Fruit fly (Drosophila melanogaster) whole organism, embryonic: Measurements from ENCODE around the gene CG14628.

Source experiments
- Atf-2 ChIP-seq: fragments of 200-800 bp; sonication (Bioruptor generic); optimal IDR thresholded peaks from 2 replicates; lab custom pipeline; 2016; ENCODE audit warnings: missing biosample characterization, missing genetic modification characterization
- BEAF-32 ChIP-seq: fragments of 200-800 bp; sonication (Bioruptor generic); optimal IDR thresholded peaks from 3 replicates; lab custom pipeline; 2017; ENCODE audit warnings: missing biosample characterization, missing genetic modification characterization, mild to moderate bottlenecking, moderate library complexity, missing genetic modification reagents
- CG12236 ChIP-seq: fragments of 200-800 bp; sonication (Bioruptor generic); optimal IDR thresholded peaks from 2 replicates; lab custom pipeline; 2016; ENCODE audit warnings: missing biosample characterization, missing genetic modification characterization
- CG12391 ChIP-seq: fragments of 200-800 bp; sonication (Bioruptor generic); optimal IDR thresholded peaks from 3 replicates; lab custom pipeline; 2018; ENCODE audit warnings: missing biosample characterization, mild to moderate bottlenecking, missing genetic modification characterization, moderate library complexity
- CG14860 ChIP-seq: fragments of 200-800 bp; sonication (Bioruptor generic); IDR thresholded peaks from 3 replicates; pipeline ENCODE4 v1.3.6; 2022; ENCODE audit warnings: missing biosample characterization, missing genetic modification characterization; ENCODE audit not compliant: partially characterized antibody
- CG15073 ChIP-seq: fragments of 200-800 bp; sonication (Bioruptor generic); optimal IDR thresholded peaks from 2 replicates; lab custom pipeline; 2016; ENCODE audit warnings: missing biosample characterization, missing genetic modification characterization
- CG15514 ChIP-seq: fragments of 200-800 bp; sonication (Bioruptor generic); optimal IDR thresholded peaks from 3 replicates; lab custom pipeline; 2017; ENCODE audit warnings: missing biosample characterization, missing genetic modification characterization, mild to moderate bottlenecking, moderate library complexity, missing genetic modification reagents
- CG17361 ChIP-seq: fragments of 200-800 bp; sonication (Bioruptor generic); IDR thresholded peaks from 3 replicates; pipeline ENCODE4 v1.3.6; 2022; ENCODE audit warnings: missing biosample characterization, missing genetic modification characterization
- CG17568 ChIP-seq: fragments of 200-800 bp; sonication (Bioruptor generic); optimal IDR thresholded peaks from 2 replicates; lab custom pipeline; 2018; ENCODE audit warnings: missing biosample characterization, mild to moderate bottlenecking, missing genetic modification characterization, moderate library complexity
- CG18476 ChIP-seq: fragments of 200-800 bp; sonication (Bioruptor generic); optimal IDR thresholded peaks from 2 replicates; lab custom pipeline; 2016; ENCODE audit warnings: missing biosample characterization, mild to moderate bottlenecking, missing genetic modification characterization
- CG30403 ChIP-seq: fragments of 200-800 bp; sonication (Bioruptor generic); optimal IDR thresholded peaks from 3 replicates; lab custom pipeline; 2016; ENCODE audit warnings: missing biosample characterization, missing genetic modification characterization
- CG3281 ChIP-seq: fragments of 200-800 bp; sonication (Bioruptor generic); optimal IDR thresholded peaks from 3 replicates; lab custom pipeline; 2017; ENCODE audit warnings: missing biosample characterization, mild to moderate bottlenecking, missing genetic modification characterization
- CG3847 ChIP-seq: fragments of 200-800 bp; sonication (Bioruptor generic); IDR thresholded peaks from 2 replicates; pipeline ENCODE4 v1.3.6; 2022; ENCODE audit warnings: missing biosample characterization, missing genetic modification characterization
- CG4404 ChIP-seq: fragments of 200-800 bp; sonication (Bioruptor generic); IDR thresholded peaks from 2 replicates; pipeline ENCODE4 v1.3.6; 2022; ENCODE audit warnings: missing biosample characterization, missing genetic modification characterization
- CG5245 ChIP-seq: fragments of 200-800 bp; sonication (Bioruptor generic); optimal IDR thresholded peaks from 3 replicates; lab custom pipeline; 2016; ENCODE audit warnings: missing biosample characterization, missing genetic modification characterization
- CG5953 ChIP-seq: fragments of 200-800 bp; sonication (Bioruptor generic); IDR thresholded peaks from 2 replicates; pipeline ENCODE4 v1.3.6; 2022; ENCODE audit warnings: missing biosample characterization, missing genetic modification characterization
- CG6689 ChIP-seq: fragments of 200-800 bp; sonication (Bioruptor generic); IDR thresholded peaks from 2 replicates; pipeline ENCODE4 v1.3.6; 2022; ENCODE audit warnings: missing biosample characterization, missing genetic modification characterization
- CG6813 ChIP-seq: fragments of 200-800 bp; sonication (Bioruptor generic); optimal IDR thresholded peaks from 2 replicates; lab custom pipeline; 2017; ENCODE audit warnings: missing biosample characterization, missing genetic modification characterization, mild to moderate bottlenecking, moderate library complexity, missing genetic modification reagents
- E2f1 ChIP-seq: fragments of 200-800 bp; sonication (Bioruptor generic); IDR thresholded peaks from 2 replicates; pipeline ENCODE4 v1.3.6; 2022; ENCODE audit warnings: missing biosample characterization, missing genetic modification characterization
- E2f2 ChIP-seq: fragments of 200-800 bp; sonication (Bioruptor generic); IDR thresholded peaks from 2 replicates; pipeline ENCODE4 v1.3.6; 2022; ENCODE audit warnings: missing biosample characterization, missing genetic modification characterization
- HHEX ChIP-seq: fragments of 200-800 bp; sonication (Bioruptor generic); optimal IDR thresholded peaks from 3 replicates; lab custom pipeline; 2017; ENCODE audit warnings: missing biosample characterization, mild to moderate bottlenecking, missing genetic modification characterization, missing genetic modification reagents
- Lpt ChIP-seq: fragments of >200 bp; optimal IDR thresholded peaks from 2 replicates; lab custom pipeline; 2018; ENCODE audit warnings: missing biosample characterization, missing genetic modification characterization
- Mad ChIP-seq: fragments of 200-800 bp; sonication (Bioruptor generic); optimal IDR thresholded peaks from 2 replicates; lab custom pipeline; 2016; ENCODE audit warnings: missing biosample characterization, missing genetic modification characterization
- Max ChIP-seq: fragments of 200-800 bp; sonication (Bioruptor generic); optimal IDR thresholded peaks from 2 replicates; lab custom pipeline; 2016; ENCODE audit warnings: missing biosample characterization, mild to moderate bottlenecking, missing genetic modification characterization
- Optix ChIP-seq: fragments of 200-800 bp; sonication (Bioruptor generic); IDR thresholded peaks from 3 replicates; pipeline ENCODE4 v1.3.6; 2022; ENCODE audit warnings: missing biosample characterization, missing genetic modification characterization
- Poxn ChIP-seq: fragments of 200-800 bp; sonication (Bioruptor generic); IDR thresholded peaks from 2 replicates; pipeline ENCODE4 v1.3.6; 2022; ENCODE audit warnings: missing biosample characterization, missing genetic modification characterization
- Ravus ChIP-seq: fragments of 200-800 bp; sonication (Bioruptor generic); IDR thresholded peaks from 2 replicates; pipeline ENCODE4 v1.3.6; 2022; ENCODE audit warnings: missing biosample characterization, missing genetic modification characterization
- Usf ChIP-seq: fragments of 200-800 bp; sonication (Bioruptor generic); optimal IDR thresholded peaks from 2 replicates; lab custom pipeline; 2017; ENCODE audit warnings: missing genotype, missing biosample characterization, missing genetic modification characterization
- YL-1 ChIP-seq: fragments of 200-800 bp; sonication (Bioruptor generic); optimal IDR thresholded peaks from 3 replicates; lab custom pipeline; 2017; ENCODE audit warnings: missing biosample characterization, mild to moderate bottlenecking, missing genetic modification characterization
- bsh ChIP-seq, 2 experiments: fragments of 200-800 bp; sonication (Bioruptor generic); optimal IDR thresholded peaks; 2 replicates each; lab custom pipeline; 2017 to 2018; ENCODE audit warnings: mild to moderate bottlenecking in 2 of 2, missing biosample characterization in 2 of 2, missing genetic modification characterization in 2 of 2, moderate library complexity in 1 of 2
- cg ChIP-seq: fragments of 200-800 bp; sonication (Bioruptor generic); optimal IDR thresholded peaks from 3 replicates; lab custom pipeline; 2019; ENCODE audit warnings: missing biosample characterization, mild to moderate bottlenecking, missing genetic modification characterization, moderate library complexity
- da ChIP-seq: fragments of 200-800 bp; sonication (Bioruptor generic); optimal IDR thresholded peaks from 2 replicates; lab custom pipeline; 2016; ENCODE audit warnings: missing biosample characterization, missing genetic modification characterization
- dpn ChIP-seq, 2 experiments: fragments of 200-800 bp; sonication (Bioruptor generic); optimal IDR thresholded peaks; 3 replicates each; lab custom pipeline; 2016; ENCODE audit warnings: missing biosample characterization in 2 of 2, missing genetic modification characterization in 2 of 2
- ems ChIP-seq: fragments of 200-800 bp; sonication (Bioruptor generic); optimal IDR thresholded peaks from 3 replicates; lab custom pipeline; 2016; ENCODE audit warnings: missing biosample characterization, missing genetic modification characterization
- esg ChIP-seq: fragments of 200-800 bp; sonication (Bioruptor generic); conservative IDR thresholded peaks from 2 replicates; pipeline ENCODE4 v1.3.6; 2022; ENCODE audit warnings: missing biosample characterization, missing genetic modification characterization
- eyg ChIP-seq: fragments of 200-800 bp; sonication (Bioruptor generic); optimal IDR thresholded peaks from 3 replicates; lab custom pipeline; 2016; ENCODE audit warnings: missing biosample characterization, missing genetic modification characterization
- hbn ChIP-seq: fragments of 200-800 bp; sonication (Bioruptor generic); IDR thresholded peaks from 2 replicates; pipeline ENCODE4 v1.3.6; 2022; ENCODE audit warnings: missing biosample characterization, missing genetic modification characterization; ENCODE audit not compliant: partially characterized antibody
- klu ChIP-seq: fragments of 200-800 bp; sonication (Bioruptor generic); IDR thresholded peaks from 2 replicates; pipeline ENCODE4 v1.3.6; 2022; ENCODE audit warnings: missing biosample characterization, missing genetic modification characterization
- lilli ChIP-seq: fragments of 200-800 bp; sonication (Bioruptor generic); optimal IDR thresholded peaks from 3 replicates; lab custom pipeline; 2016; ENCODE audit warnings: missing biosample characterization, missing genetic modification characterization
- lmd ChIP-seq: fragments of 200-800 bp; sonication (Bioruptor generic); IDR thresholded peaks from 2 replicates; pipeline ENCODE4 v1.3.6; 2022; ENCODE audit warnings: missing biosample characterization, missing genetic modification characterization
- luna ChIP-seq: fragments of 200-800 bp; sonication (Bioruptor generic); optimal IDR thresholded peaks from 2 replicates; lab custom pipeline; 2016; ENCODE audit warnings: missing biosample characterization, missing genetic modification characterization
- maf-S ChIP-seq: fragments of 200-800 bp; sonication (Bioruptor generic); optimal IDR thresholded peaks from 2 replicates; lab custom pipeline; 2016; ENCODE audit warnings: missing biosample characterization, missing genetic modification characterization
- pnt ChIP-seq: fragments of 200-800 bp; sonication (Bioruptor generic); optimal IDR thresholded peaks from 3 replicates; lab custom pipeline; 2016; ENCODE audit warnings: missing biosample characterization, missing genetic modification characterization
- pum ChIP-seq: fragments of 200-800 bp; sonication (Bioruptor generic); optimal IDR thresholded peaks from 2 replicates; lab custom pipeline; 2016; ENCODE audit warnings: missing biosample characterization, missing genetic modification characterization
- salm ChIP-seq: fragments of 200-800 bp; sonication (Bioruptor generic); optimal IDR thresholded peaks from 2 replicates; lab custom pipeline; 2018; ENCODE audit warnings: missing biosample characterization, mild to moderate bottlenecking, missing genetic modification characterization
- sens ChIP-seq: fragments of 200-800 bp; sonication (Bioruptor generic); peaks from one replicate; lab custom pipeline; 2016; ENCODE audit warnings: missing biosample characterization, missing genetic modification characterization
- sisA ChIP-seq: fragments of 200-800 bp; sonication (Bioruptor generic); IDR thresholded peaks from 2 replicates; pipeline ENCODE4 v1.3.6; 2022; ENCODE audit warnings: missing biosample characterization, missing genetic modification characterization
- tup ChIP-seq: fragments of 200-800 bp; sonication (Bioruptor generic); optimal IDR thresholded peaks from 2 replicates; lab custom pipeline; 2016; ENCODE audit warnings: missing biosample characterization, mild to moderate bottlenecking, missing genetic modification characterization, moderate library complexity
- twi ChIP-seq: fragments of 200-800 bp; optimal IDR thresholded peaks from 2 replicates; lab custom pipeline; 2019; ENCODE audit warnings: missing biosample characterization, mild to moderate bottlenecking, missing genetic modification characterization, moderate library complexity
- unc-4 ChIP-seq: fragments of 200-800 bp; sonication (Bioruptor generic); IDR thresholded peaks from 2 replicates; pipeline ENCODE4 v1.3.6; 2022; ENCODE audit warnings: missing biosample characterization, missing genetic modification characterization; ENCODE audit not compliant: partially characterized antibody

CG14628 gene

dm6 chrX:1129575-1130281 lies 15.7 kb upstream of the CG14628 start (continued):
- TF ChIP-seq twi (tag; lab: Kevin White, UChicago) = peak; percentile 96
- peak; percentile 15 for TF ChIP-seq salm
- no peak for TF ChIP-seq eyg (GFP tag; lab: Kevin White, UChicago)
- peak; percentile 62 for TF ChIP-seq pum (GFP tag; lab: Kevin White, UChicago)
- no peak for TF ChIP-seq CG3847 (GFP tag; lab: Robert Waterston, UW)
- TF ChIP-seq E2f1 (GFP tag; lab: Robert Waterston, UW) = peak; percentile 31; the same call in 1 of the 2 replicates
- TF ChIP-seq HHEX (GFP tag; lab: Kevin White, UChicago) = peak; percentile 56
- TF ChIP-seq BEAF-32 (GFP tag; lab: Kevin White, UChicago) = no peak
- TF ChIP-seq sens (GFP tag; lab: Kevin White, UChicago) = peak; percentile 96
- TF ChIP-seq esg (GFP tag; lab: Robert Waterston, UW) = no peak
- TF ChIP-seq lmd (GFP tag; lab: Robert Waterston, UW) = peak; percentile 70
- TF ChIP-seq Optix (GFP tag; lab: Robert Waterston, UW) = peak; percentile 37; the same call in 2 of the 3 replicates
- TF ChIP-seq pnt (GFP tag; lab: Kevin White, UChicago) = peak; percentile 48
- TF ChIP-seq dpn (GFP tag; optimal IDR thresholded peaks at IDR 0.05; lab: Kevin White, UChicago) = peak; percentile 44 to 68
- TF ChIP-seq CG12391 = peak; percentile 68
- TF ChIP-seq ems (GFP tag; lab: Kevin White, UChicago) = peak; percentile 13
- no peak for TF ChIP-seq da
- TF ChIP-seq CG14860 (GFP tag; lab: Robert Waterston, UW) = no peak
- TF ChIP-seq tup (GFP tag; lab: Kevin White, UChicago) = no peak
- TF ChIP-seq Max (GFP tag; lab: Kevin White, UChicago) = peak; percentile 29
- TF ChIP-seq bsh (GFP tag; optimal IDR thresholded peaks at IDR 0.05; lab: Kevin White, UChicago) = peak; percentile 78 to 86
- TF ChIP-seq CG6689 (GFP tag; lab: Robert Waterston, UW) = peak; percentile 75
- peak; percentile 63 for TF ChIP-seq sisA
- peak; percentile 51 for TF ChIP-seq CG17568 (GFP tag; lab: Kevin White, UChicago)
- peak; percentile 52 for TF ChIP-seq CG12236 (GFP tag; lab: Kevin White, UChicago)
- peak; percentile 45; the same call in 1 of the 2 replicates for TF ChIP-seq CG5953 (GFP tag; lab: Robert Waterston, UW)
- TF ChIP-seq Lpt (GFP tag; lab: Kevin White, UChicago) = no peak
- peak; percentile 4 for TF ChIP-seq CG3281 (GFP tag; lab: Kevin White, UChicago)
- TF ChIP-seq luna (GFP tag; lab: Kevin White, UChicago) = no peak
- no peak for TF ChIP-seq Ravus
- TF ChIP-seq Mad (GFP tag; lab: Kevin White, UChicago) = peak; percentile 24
- peak; percentile 58 for TF ChIP-seq lilli
- TF ChIP-seq CG6813 (GFP tag; lab: Kevin White, UChicago) = peak; percentile 25
- no peak for TF ChIP-seq YL-1 (GFP tag; lab: Kevin White, UChicago)
- TF ChIP-seq CG15514 (GFP tag; lab: Kevin White, UChicago) = peak; percentile 13
- TF ChIP-seq cg (GFP tag; lab: Kevin White, UChicago) = no peak
- TF ChIP-seq E2f2 (GFP tag; lab: Robert Waterston, UW) = peak; percentile 42; the same call in 1 of the 2 replicates
- peak; percentile 49 for TF ChIP-seq CG5245
- TF ChIP-seq Usf (GFP tag; lab: Kevin White, UChicago) = no peak
- no peak for TF ChIP-seq CG4404 (GFP tag; lab: Robert Waterston, UW)
- no peak for TF ChIP-seq maf-S (GFP tag; lab: Kevin White, UChicago)
- TF ChIP-seq CG17361 (GFP tag; lab: Robert Waterston, UW) = peak; percentile 61
- peak; percentile 70 for TF ChIP-seq CG30403 (GFP tag; lab: Kevin White, UChicago)
- peak; percentile 39 for TF ChIP-seq Atf-2 (GFP tag; lab: Kevin White, UChicago)
- TF ChIP-seq hbn = no peak
- TF ChIP-seq unc-4 = no peak
- no peak for TF ChIP-seq CG18476 (GFP tag; lab: Kevin White, UChicago)
- no peak for TF ChIP-seq Poxn
- TF ChIP-seq CG15073 = peak; percentile 73
- no peak for TF ChIP-seq klu (GFP tag; lab: Robert Waterston, UW)
